Worm (Caenorhabditis elegans): ENCODE measurements around the gene srj-21.

DNA sequence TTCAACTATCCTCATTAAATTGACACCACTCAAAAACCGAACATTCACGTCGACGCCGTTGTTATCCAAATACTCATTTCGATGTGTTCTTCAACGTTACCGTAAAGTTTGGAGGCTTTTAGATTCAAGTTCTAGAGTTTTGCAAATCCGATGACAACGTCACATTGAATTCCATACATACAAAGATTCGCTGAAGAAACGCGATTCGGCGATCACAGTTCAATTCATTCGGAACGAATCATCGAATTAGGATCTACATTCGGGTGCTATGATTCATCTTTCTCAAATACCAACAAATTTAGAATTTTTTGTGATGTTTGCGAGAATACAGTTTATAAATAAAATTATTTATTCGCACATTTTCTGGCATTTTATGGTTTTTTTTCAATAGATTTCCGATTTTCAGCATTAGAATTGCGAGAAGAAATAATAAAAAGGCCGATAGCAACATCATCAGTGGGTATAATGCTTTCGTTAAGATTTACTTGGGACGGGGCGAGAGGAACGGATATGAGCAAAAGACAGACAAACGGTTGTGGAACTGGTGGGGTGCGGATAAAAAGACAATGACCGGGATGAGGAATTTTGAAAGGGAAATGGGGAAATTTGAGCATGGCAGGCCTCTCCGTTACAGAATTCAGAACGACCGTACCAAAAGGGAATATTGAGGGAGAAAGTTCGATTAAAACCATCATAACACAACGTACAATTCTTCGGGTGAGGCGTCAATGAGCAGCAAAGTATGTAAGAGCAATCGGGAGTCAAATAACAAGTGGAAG is 33.1 kb upstream of the srj-21 start:
- no peak for TF ChIP-seq nhr-76 (tag; optimal IDR thresholded peaks at IDR 0.05)
- no peak for TF ChIP-seq mep-1 (tag; optimal IDR thresholded peaks at IDR 0.05)
- no peak for TF ChIP-seq mls-2 (tag; optimal IDR thresholded peaks at IDR 0.05)
- TF ChIP-seq unc-62 (GFP tag; optimal IDR thresholded peaks at IDR 0.05): no peak
- no peak for TF ChIP-seq lsy-2 (tag; optimal IDR thresholded peaks at IDR 0.05)
- TF ChIP-seq M03D4.4 (tag; optimal IDR thresholded peaks at IDR 0.05): no peak
- TF ChIP-seq nhr-12 (tag; optimal IDR thresholded peaks at IDR 0.05): no peak
- TF ChIP-seq nhr-237 (tag; optimal IDR thresholded peaks at IDR 0.05): no peak
